Worm (Caenorhabditis elegans): ENCODE data around the gene ZK177.9.

The ZK177.9 gene

DNA sequence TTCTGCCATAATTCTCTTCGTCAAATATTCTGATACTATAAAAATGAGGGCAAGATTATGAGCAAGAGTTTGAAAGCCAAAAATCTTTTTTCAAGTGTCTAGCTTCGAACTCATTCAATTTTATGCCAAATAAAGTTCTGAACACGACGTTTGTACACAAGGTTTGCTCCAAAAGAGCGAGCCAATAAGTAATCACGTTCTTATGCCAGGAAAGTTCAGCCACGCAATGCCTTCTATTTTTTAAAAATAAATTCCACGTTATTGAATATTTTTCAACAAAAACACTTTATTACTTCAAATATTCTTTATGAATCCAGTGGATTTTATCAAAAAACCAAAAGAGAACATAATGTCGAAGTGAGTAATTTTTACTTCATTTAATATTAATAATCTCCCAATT is 29.7 kb downstream of the ZK177.9 start, which contains the start of gene nep-5:
nep-5 (plus strand) TSS at position 301 of the 400 bp plus-strand sequence.
- no peak for TF ChIP-seq ceh-8 (GFP tag; optimal IDR thresholded peaks at IDR 0.05)
- TF ChIP-seq nhr-85 (tag) = no peak
- no peak for TF ChIP-seq nhr-47 (tag; optimal IDR thresholded peaks at IDR 0.05)
- TF ChIP-seq rnt-1 (tag; optimal IDR thresholded peaks at IDR 0.05) = no peak
- no peak for TF ChIP-seq elt-3 (tag; optimal IDR thresholded peaks at IDR 0.05)
- TF ChIP-seq nhr-12 (tag; optimal IDR thresholded peaks at IDR 0.05) = no peak
- no peak for TF ChIP-seq nhr-11 (tag; optimal IDR thresholded peaks at IDR 0.05)
- TF ChIP-seq mdl-1 (tag; optimal IDR thresholded peaks at IDR 0.05) = no peak
- no peak for TF ChIP-seq nhr-76 (tag; optimal IDR thresholded peaks at IDR 0.05)
- no peak for TF ChIP-seq jun-1 (tag; optimal IDR thresholded peaks at IDR 0.05)
- TF ChIP-seq xbp-1 (tag; optimal IDR thresholded peaks at IDR 0.05) = no peak
- no peak for TF ChIP-seq hlh-17 (GFP tag; optimal IDR thresholded peaks at IDR 0.05; ENCODE audit: borderline replicate concordance)
- TF ChIP-seq ceh-90 (tag; optimal IDR thresholded peaks at IDR 0.05) = no peak
- no peak for TF ChIP-seq hpl-2 (GFP tag; optimal IDR thresholded peaks at IDR 0.05)
- TF ChIP-seq unc-62 (GFP tag; optimal IDR thresholded peaks at IDR 0.05) = no peak
- TF ChIP-seq ztf-11 (tag; optimal IDR thresholded peaks at IDR 0.05) = no peak
- no peak for TF ChIP-seq C04F5.9 (tag; optimal IDR thresholded peaks at IDR 0.05)
- no peak for TF ChIP-seq egl-27 (tag; optimal IDR thresholded peaks at IDR 0.05)

DNA sequence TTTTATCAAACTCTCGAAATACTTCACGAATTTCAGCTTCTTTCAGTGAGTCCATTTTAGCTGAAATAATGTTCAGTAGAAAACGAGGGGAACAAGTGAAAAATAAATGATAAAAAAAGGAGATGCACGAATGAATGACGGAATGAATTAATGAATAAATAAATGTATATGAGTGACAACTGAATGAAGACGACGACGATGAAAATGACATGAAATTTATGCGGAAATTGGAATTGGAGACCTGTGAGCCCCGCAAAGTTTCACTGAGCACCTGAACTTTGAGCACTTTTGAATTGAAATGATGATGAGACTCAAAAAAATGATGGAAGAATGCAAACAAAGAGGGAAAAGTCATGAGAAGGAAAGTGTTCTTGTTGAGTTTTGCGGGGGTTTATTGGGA is 35.6 kb downstream of the ZK177.9 start, which contains the start of gene cal-8:
cal-8 (minus strand) TSS at position 60 of the 400 bp plus-strand sequence.
- TF ChIP-seq lin-15B (tag; optimal IDR thresholded peaks at IDR 0.05) (no peak), hlh-17 (GFP tag; optimal IDR thresholded peaks at IDR 0.05; ENCODE audit: borderline replicate concordance) (no peak), rnt-1 (tag; optimal IDR thresholded peaks at IDR 0.05) (no peak)

DNA sequence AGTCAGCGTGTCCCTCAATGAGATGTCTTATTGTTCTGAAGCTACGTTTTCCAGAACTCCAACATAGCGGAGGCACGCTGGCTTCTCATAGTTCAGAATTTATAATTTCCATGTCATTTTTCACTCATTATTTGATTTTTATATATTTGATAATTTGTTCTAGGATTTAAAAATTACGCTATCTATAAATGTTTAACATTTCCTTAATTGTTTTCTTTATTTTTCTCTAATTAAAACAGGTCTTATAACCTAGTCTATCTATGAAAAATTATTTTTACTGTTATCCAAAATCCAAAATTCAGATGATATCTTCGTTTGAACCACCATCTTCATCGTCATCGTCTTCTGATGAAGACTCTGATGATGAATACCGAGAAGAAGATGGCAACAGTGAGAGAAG is 39.2 kb downstream of the ZK177.9 start, which contains the start of gene F56D1.1:
F56D1.1 (plus strand) TSS at position 301 of the 400 bp plus-strand sequence.
- no peak for TF ChIP-seq efl-1 (optimal IDR thresholded peaks at IDR 0.05)
- peak in 1 of 2 experiments; percentile 49 for TF ChIP-seq efl-1 (GFP tag; optimal IDR thresholded peaks at IDR 0.05 in 1 of 2)
- no peak for TF ChIP-seq rnt-1 (tag; optimal IDR thresholded peaks at IDR 0.05)
- TF ChIP-seq ceh-63 (GFP tag; optimal IDR thresholded peaks at IDR 0.05) = no peak

DNA sequence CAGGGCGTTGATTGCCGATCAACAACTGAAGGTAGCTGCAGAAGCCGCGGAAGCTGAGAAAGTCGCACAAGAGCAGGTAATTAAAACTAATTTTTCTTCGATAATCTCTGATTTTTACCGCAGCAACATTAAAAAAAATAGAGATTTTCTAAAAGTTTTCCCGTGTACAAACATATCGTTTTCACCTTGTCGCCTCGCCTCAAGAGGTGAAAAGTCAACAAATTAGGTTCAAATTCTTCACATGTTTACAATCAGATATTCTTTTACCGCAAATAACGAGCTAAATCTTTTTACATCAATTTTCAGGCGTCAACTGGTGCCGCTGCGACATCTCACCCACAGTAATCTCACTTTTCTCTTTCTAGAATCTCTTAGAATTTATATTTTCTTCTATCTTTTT is 42.6 kb downstream of the ZK177.9 start, which contains the start of gene ilcr-2:
ilcr-2 (plus strand) TSS at position 301 of the 400 bp plus-strand sequence.
- TF ChIP-seq efl-1 (optimal IDR thresholded peaks at IDR 0.05) (no peak), efl-1 (GFP tag; optimal IDR thresholded peaks at IDR 0.05 in 1 of 2) (no peak), lin-35 (GFP tag; optimal IDR thresholded peaks at IDR 0.05) (no peak), egl-27 (tag; optimal IDR thresholded peaks at IDR 0.05) (no peak), elt-3 (tag; optimal IDR thresholded peaks at IDR 0.05) (no peak), ama-1 (optimal IDR thresholded peaks at IDR 0.05) (no peak), mdl-1 (tag; optimal IDR thresholded peaks at IDR 0.05) (no peak), efl-3 (GFP tag; optimal IDR thresholded peaks at IDR 0.05) (no peak), skn-1 (tag; optimal IDR thresholded peaks at IDR 0.05) (no peak), snu-23 (GFP tag; optimal IDR thresholded peaks at IDR 0.05) (no peak), nhr-20 (tag; optimal IDR thresholded peaks at IDR 0.05) (no peak), ets-5 (GFP tag; IDR thresholded peaks at IDR 0.05) (no peak), ceh-88 (GFP tag; IDR thresholded peaks at IDR 0.05) (no peak), Y116A8C.19 (tag; optimal IDR thresholded peaks at IDR 0.05; ENCODE audit: borderline replicate concordance) (no peak), mab-9 (GFP tag; IDR thresholded peaks at IDR 0.05) (no peak), ceh-8 (GFP tag; optimal IDR thresholded peaks at IDR 0.05) (no peak), jun-1 (tag; optimal IDR thresholded peaks at IDR 0.05) (no peak), aly-2 (tag; optimal IDR thresholded peaks at IDR 0.05) (no peak)

DNA sequence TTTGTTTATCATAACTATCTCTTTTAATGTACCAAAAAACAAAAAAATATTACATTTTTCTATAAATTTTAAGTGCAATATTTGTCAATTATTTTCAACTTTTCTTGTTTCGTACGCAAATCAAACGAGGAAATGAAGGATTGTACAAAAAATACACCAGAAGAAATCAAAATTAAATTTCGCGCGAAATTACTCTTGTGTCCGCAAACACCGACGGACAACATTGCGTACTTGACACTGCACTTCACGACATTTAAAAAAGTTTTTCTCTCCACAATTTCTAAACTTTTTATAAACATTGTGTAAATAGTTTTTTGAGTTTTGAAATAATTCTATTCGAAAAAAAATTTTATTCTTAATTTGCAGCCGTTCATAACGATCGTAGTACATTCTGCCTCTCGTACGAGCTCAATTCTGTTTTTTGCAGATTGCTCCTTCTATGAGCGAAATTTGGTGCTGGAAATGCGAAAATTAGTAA is 43.6 kb downstream of the ZK177.9 start, which contains the start of gene mrps-16:
mrps-16 (plus strand) TSS at position 428 of the 478 bp plus-strand sequence.
- TF ChIP-seq dsc-1 (tag; optimal IDR thresholded peaks at IDR 0.05) (peak; percentile 59), swsn-7 (tag; optimal IDR thresholded peaks at IDR 0.05) (peak; percentile 76), unc-62 (GFP tag; optimal IDR thresholded peaks at IDR 0.05) (no peak), ceh-63 (GFP tag; optimal IDR thresholded peaks at IDR 0.05) (no peak), zip-4 (GFP tag; optimal IDR thresholded peaks at IDR 0.05) (peak; percentile 44), nhr-12 (tag; optimal IDR thresholded peaks at IDR 0.05) (no peak), pag-3 (tag; optimal IDR thresholded peaks at IDR 0.05; ENCODE audit: borderline replicate concordance, insufficient read depth) (no peak), snu-23 (GFP tag; optimal IDR thresholded peaks at IDR 0.05) (peak; percentile 80), lir-3 (tag; optimal IDR thresholded peaks at IDR 0.05; ENCODE audit: poor library complexity) (peak; percentile 41), elt-2 (tag; optimal IDR thresholded peaks at IDR 0.05) (peak; percentile 61), jun-1 (tag; optimal IDR thresholded peaks at IDR 0.05) (peak; percentile 58), zag-1 (tag; optimal IDR thresholded peaks at IDR 0.05) (no peak), xbp-1 (tag; optimal IDR thresholded peaks at IDR 0.05) (peak; percentile 67), alr-1 (tag; optimal IDR thresholded peaks at IDR 0.05; ENCODE audit: borderline replicate concordance) (no peak), nhr-76 (tag; optimal IDR thresholded peaks at IDR 0.05) (no peak), C16A3.4 (tag; optimal IDR thresholded peaks at IDR 0.05) (peak; percentile 80), elt-3 (tag; optimal IDR thresholded peaks at IDR 0.05) (peak in 1 of 6 experiments; percentile 72), pax-3 (tag; optimal IDR thresholded peaks at IDR 0.05) (no peak)
